Worm (Caenorhabditis elegans) whole organism, L1 larva: ENCODE results near the gene aat-6.
"Not testable (repeated sequence)": the region's sequence is repeated elsewhere in the genome, so short reads cannot be mapped to it uniquely, and the experiment has no call there.

Experiments used
- dpl-1 ChIP-seq, 3 experiments: fragments of 150-350 bp in 2 of 3; sonication (generic microtip) in 1 of 3; optimal IDR thresholded peaks; 2 replicates each; lab custom pipeline; 2014 to 2017; ENCODE audit warnings: missing biosample characterization in 3 of 3, missing genetic modification characterization in 3 of 3, missing genetic modification reagents in 3 of 3
- efl-1 ChIP-seq, 4 experiments: fragments of 150-350 bp; optimal IDR thresholded peaks in 3 of 4; peaks in 1 of 4; 1 replicate in 1 of 4; 2 replicates in 3 of 4; lab custom pipeline; 2014; ENCODE audit warnings: missing biosample characterization in 2 of 4, missing genetic modification characterization in 2 of 4, missing genetic modification reagents in 2 of 4
- elt-2 ChIP-seq: sonication (generic microtip); optimal IDR thresholded peaks from 2 replicates; lab custom pipeline; 2016; ENCODE audit warnings: missing genetic modification characterization, mild to moderate bottlenecking, inconsistent platforms, missing compliant biosample characterization, missing genetic modification reagents
- ets-5 ChIP-seq: fragments of 200-800 bp; sonication (Bioruptor generic); IDR thresholded peaks from 2 replicates; pipeline ENCODE4 v1.3.6; 2022; ENCODE audit warnings: missing genetic modification characterization, missing compliant biosample characterization
- lin-13 ChIP-seq: fragments of 150-350 bp; optimal IDR thresholded peaks from 2 replicates; lab custom pipeline; 2014; ENCODE audit warnings: missing biosample characterization, missing genetic modification reagents, missing genetic modification characterization
- mab-9 ChIP-seq: fragments of 200-800 bp; sonication (Bioruptor generic); IDR thresholded peaks from 2 replicates; pipeline ENCODE4 v1.3.6; 2022; ENCODE audit warnings: missing genetic modification reagents, missing genetic modification characterization, missing compliant biosample characterization
- tlp-1 ChIP-seq: fragments of 150-350 bp; optimal IDR thresholded peaks from 2 replicates; lab custom pipeline; 2014; ENCODE audit warnings: missing biosample characterization, missing genetic modification characterization
- unc-130 ChIP-seq: fragments of 150-350 bp; optimal IDR thresholded peaks from 2 replicates; lab custom pipeline; 2017; ENCODE audit warnings: missing biosample characterization, missing genetic modification characterization, inconsistent platforms
- unc-62 ChIP-seq: fragments of 150-350 bp; optimal IDR thresholded peaks from 2 replicates; lab custom pipeline; 2014; ENCODE audit warnings: missing biosample characterization, missing genetic modification reagents, missing genetic modification characterization

- not testable (repeated sequence) for TF ChIP-seq lin-13 (GFP tag; lab: Kevin White, UChicago); unc-62 (GFP tag; lab: Kevin White, UChicago); elt-2 (tag; lab: Kevin White, UChicago); ets-5 (GFP tag; lab: Robert Waterston, UW); tlp-1; efl-1 (optimal IDR thresholded peaks at IDR 0.05; lab: Kevin White, UChicago); efl-1 (GFP tag; optimal IDR thresholded peaks at IDR 0.05 in 1 of 2; lab: Kevin White, UChicago); unc-130 (tag; lab: Kevin White, UChicago); mab-9 (GFP tag; lab: Robert Waterston, UW); dpl-1 (GFP tag; optimal IDR thresholded peaks at IDR 0.05; lab: Kevin White, UChicago)
Observed at ce11 chrV:11483580-11484092, 13.2 kb upstream of the aat-6 start, which contains the start of gene col-157.
